Worm (Caenorhabditis elegans) whole organism, L1 larva: ENCODE measurements around the gene C06E1.11.

ENCODE experiments used
- blmp-1 ChIP-seq: fragments of 150-350 bp; optimal IDR thresholded peaks from 2 replicates; lab custom pipeline; 2014; ENCODE audit warnings: missing biosample characterization, missing genetic modification characterization
- ces-1 ChIP-seq: fragments of 150-350 bp; optimal IDR thresholded peaks from 2 replicates; lab custom pipeline; 2014; ENCODE audit warnings: missing biosample characterization, missing genetic modification reagents, missing genetic modification characterization
- dpl-1 ChIP-seq, 3 experiments: fragments of 150-350 bp in 2 of 3; sonication (generic microtip) in 1 of 3; optimal IDR thresholded peaks; 2 replicates each; lab custom pipeline; 2014 to 2017; ENCODE audit warnings: missing biosample characterization in 3 of 3, missing genetic modification characterization in 3 of 3, missing genetic modification reagents in 3 of 3
- elt-3 ChIP-seq, 6 experiments: fragments of 150-350 bp in 1 of 6; sonication (generic microtip); optimal IDR thresholded peaks; 2 replicates each; lab custom pipeline; 2017 to 2018; ENCODE audit warnings: missing biosample characterization in 6 of 6, missing genetic modification characterization in 6 of 6, inconsistent platforms in 1 of 6
- lin-35 ChIP-seq, 2 experiments: fragments of 150-350 bp; optimal IDR thresholded peaks; 2 replicates each; lab custom pipeline; 2014; ENCODE audit warnings: missing biosample characterization in 2 of 2, missing genetic modification characterization in 2 of 2, missing genetic modification reagents in 2 of 2
- nhr-237 ChIP-seq: fragments of 150-350 bp; optimal IDR thresholded peaks from 2 replicates; lab custom pipeline; 2014; ENCODE audit warnings: missing biosample characterization, missing genetic modification characterization
- tlp-1 ChIP-seq: fragments of 150-350 bp; optimal IDR thresholded peaks from 2 replicates; lab custom pipeline; 2014; ENCODE audit warnings: missing biosample characterization, missing genetic modification characterization
- unc-86 ChIP-seq: sonication (generic microtip); optimal IDR thresholded peaks from 2 replicates; lab custom pipeline; 2016; ENCODE audit warnings: missing genetic modification characterization, missing compliant biosample characterization
- zag-1 ChIP-seq: fragments of 150-350 bp; optimal IDR thresholded peaks from 2 replicates; lab custom pipeline; 2014; ENCODE audit warnings: missing biosample characterization, missing genetic modification characterization
- ztf-11 ChIP-seq, 2 experiments: sonication (generic microtip); optimal IDR thresholded peaks; 2 replicates each; lab custom pipeline; 2016 to 2017; ENCODE audit warnings: missing genetic modification characterization in 2 of 2, missing biosample characterization in 1 of 2, missing compliant biosample characterization in 1 of 2

DNA sequence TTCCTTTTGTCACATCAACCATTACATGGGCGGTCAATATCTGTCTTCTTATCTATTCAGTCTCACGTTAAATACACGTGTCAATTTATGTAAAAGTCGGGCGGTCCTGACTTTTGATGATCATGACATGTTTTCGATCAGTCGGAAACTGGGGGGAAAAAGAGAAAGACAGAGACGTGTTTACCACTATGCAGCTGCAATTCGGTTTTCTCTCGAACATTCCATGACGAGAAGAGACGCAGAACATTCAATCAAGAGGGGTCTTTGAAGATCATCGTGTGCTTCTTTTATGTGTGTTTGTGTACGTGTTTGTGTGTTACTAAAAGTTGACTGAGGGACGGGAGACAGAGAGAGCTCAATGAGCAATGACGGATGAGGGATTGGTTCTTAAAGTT, 41.9 kb upstream of the C06E1.11 start:
- peak; percentile 88 for TF ChIP-seq blmp-1
- TF ChIP-seq dpl-1 (GFP tag; optimal IDR thresholded peaks at IDR 0.05; lab: Kevin White, UChicago), result peak; percentile 38 to 68 (median 57)
- peak; percentile 66 for TF ChIP-seq nhr-237
- TF ChIP-seq unc-86 (tag; lab: Kevin White, UChicago), result no peak
- TF ChIP-seq ces-1 (GFP tag; lab: Kevin White, UChicago), result no peak
- TF ChIP-seq lin-35 (GFP tag; optimal IDR thresholded peaks at IDR 0.05; lab: Kevin White, UChicago), result peak; percentile 67 to 85
- TF ChIP-seq tlp-1 (tag; lab: Kevin White, UChicago), result no peak
- TF ChIP-seq zag-1 (tag; lab: Kevin White, UChicago), result no peak
- no peak for TF ChIP-seq ztf-11 (tag; optimal IDR thresholded peaks at IDR 0.05; lab: Kevin White, UChicago)
- peak in 5 of 6 experiments; percentile 63 to 95 (median 91) for TF ChIP-seq elt-3 (tag; optimal IDR thresholded peaks at IDR 0.05; lab: Kevin White, UChicago)
